Fruit fly (Drosophila melanogaster): Measurements from ENCODE around the gene zld.

zld gene

DNA sequence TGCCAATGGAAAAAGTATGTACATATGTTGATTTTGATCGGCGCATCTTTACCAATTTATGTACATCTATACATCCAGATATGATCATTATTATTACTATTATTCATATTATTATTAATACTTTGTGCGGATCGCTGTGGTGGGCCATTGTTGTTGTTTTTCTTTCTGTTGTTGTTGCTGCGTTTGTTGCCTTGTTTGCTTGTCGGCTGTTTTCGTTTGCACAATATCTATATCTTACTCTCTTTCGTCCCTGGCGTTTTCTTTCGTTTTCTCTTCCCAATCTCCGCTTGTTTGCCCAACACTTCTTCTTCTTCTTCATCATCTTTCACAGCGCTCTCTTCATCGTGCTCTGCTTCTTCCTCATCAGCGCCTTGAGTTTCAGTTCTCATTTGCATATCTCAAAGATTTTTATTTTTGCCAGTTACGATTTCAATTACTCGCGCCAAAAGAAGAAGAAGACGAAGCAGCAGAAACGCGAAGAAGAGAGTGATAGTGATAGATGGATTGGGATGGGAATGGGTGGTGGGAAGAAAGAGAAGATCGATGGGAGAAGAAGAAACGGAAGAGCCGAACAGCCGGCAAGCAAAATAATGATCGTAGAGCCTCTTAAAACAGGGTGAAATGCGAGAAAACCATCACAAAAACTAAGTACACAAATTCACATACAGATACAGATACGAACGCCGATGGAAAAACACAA is 4.7 kb upstream of the zld start:
- TF ChIP-seq CG6163 (GFP tag; IDR thresholded peaks at IDR 0.05) (peak; percentile 36; the same call in 1 of the 3 replicates), CG7368 (GFP tag; optimal IDR thresholded peaks at IDR 0.05) (no peak), Eip75B (GFP tag; optimal IDR thresholded peaks at IDR 0.05) (no peak), Smox (GFP tag; optimal IDR thresholded peaks at IDR 0.05) (no peak), fkh (GFP tag; optimal IDR thresholded peaks at IDR 0.05) (peak; percentile 65), Eip78C (GFP tag) (peak; percentile 38), salr (GFP tag; optimal IDR thresholded peaks at IDR 0.05) (no peak), acj6 (GFP tag; optimal IDR thresholded peaks at IDR 0.05) (no peak), Eip93F (GFP tag; optimal IDR thresholded peaks at IDR 0.05) (no peak), CG3919 (GFP tag; optimal IDR thresholded peaks at IDR 0.05) (no peak), vri (GFP tag; optimal IDR thresholded peaks at IDR 0.05) (no peak), Hr38 (GFP tag; optimal IDR thresholded peaks at IDR 0.05) (no peak)

- TF ChIP-seq ss (GFP tag; optimal IDR thresholded peaks at IDR 0.05) (peak in 1 of 2 experiments; percentile 85), CG6808 (GFP tag; optimal IDR thresholded peaks at IDR 0.05) (no peak)
These were observed 3.5 kb upstream of the zld start for dm6 chrX:19786823-19787222.

DNA sequence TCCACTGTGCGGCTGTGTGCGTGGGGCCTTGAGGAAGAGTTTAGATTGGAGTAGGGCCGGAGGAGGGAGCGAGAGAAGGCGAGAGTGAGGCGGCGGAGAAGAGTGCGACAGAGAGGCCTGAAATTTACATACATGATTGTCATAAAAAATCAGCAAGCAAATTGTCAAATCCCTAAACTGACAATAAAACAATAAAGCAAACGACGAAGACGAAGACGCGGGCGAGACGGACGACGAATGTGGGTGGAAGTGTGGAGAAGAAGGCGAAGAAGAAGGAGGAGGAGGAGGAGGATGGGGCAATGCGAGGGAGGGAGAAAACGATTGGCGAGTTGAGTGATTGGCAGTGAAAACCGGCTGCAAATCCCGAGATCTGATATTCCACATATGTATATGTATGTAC is 2.1 kb upstream of the zld start:
- TF ChIP-seq CG9139 (GFP tag; optimal IDR thresholded peaks at IDR 0.05): no peak
- no peak for TF ChIP-seq fd59A (GFP tag; optimal IDR thresholded peaks at IDR 0.05)
- no peak for TF ChIP-seq CG8319 (GFP tag; optimal IDR thresholded peaks at IDR 0.05)
- no peak for TF ChIP-seq CG11294 (GFP tag; IDR thresholded peaks at IDR 0.05)
- TF ChIP-seq fkh (GFP tag; optimal IDR thresholded peaks at IDR 0.05): no peak
- no peak for TF ChIP-seq CG6276 (GFP tag; optimal IDR thresholded peaks at IDR 0.05)

DNA sequence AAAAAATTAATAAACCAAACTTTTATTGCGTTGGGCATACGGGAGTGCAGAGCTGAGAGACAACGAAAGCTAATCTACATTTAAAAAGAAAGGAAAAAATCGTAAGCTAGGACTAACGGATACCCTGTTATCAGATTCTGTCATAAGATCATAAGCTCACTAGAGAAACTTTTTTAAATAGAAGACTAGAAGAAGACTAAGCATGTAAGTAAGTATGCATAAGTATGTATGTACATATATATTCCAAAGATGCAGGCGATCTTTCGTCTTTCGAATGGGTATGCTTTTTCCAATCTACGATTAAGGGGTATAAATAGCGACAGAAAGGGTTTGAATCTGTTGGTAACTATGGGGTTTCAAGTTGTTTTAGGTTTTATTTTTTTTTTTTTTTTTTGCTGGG is 1.5 kb upstream of the zld start:
- TF ChIP-seq topi (GFP tag; optimal IDR thresholded peaks at IDR 0.05) (peak; percentile 4), salr (GFP tag; optimal IDR thresholded peaks at IDR 0.05) (no peak), Sox102F (GFP tag; optimal IDR thresholded peaks at IDR 0.05) (no peak), Eip78C (GFP tag) (peak; percentile 80), esn (GFP tag; optimal IDR thresholded peaks at IDR 0.05) (no peak), CG3919 (GFP tag; optimal IDR thresholded peaks at IDR 0.05) (peak; percentile 20), CG3032 (tag; optimal IDR thresholded peaks at IDR 0.05) (peak; percentile 33), achi (GFP tag; optimal IDR thresholded peaks at IDR 0.05) (peak; percentile 18), CG9139 (GFP tag; optimal IDR thresholded peaks at IDR 0.05) (no peak), Gug (GFP tag; IDR thresholded peaks at IDR 0.05) (no peak), Sox15 (GFP tag; optimal IDR thresholded peaks at IDR 0.05) (no peak), CG6808 (GFP tag; optimal IDR thresholded peaks at IDR 0.05) (peak; percentile 31), Ets96B (tag; optimal IDR thresholded peaks at IDR 0.05) (peak; percentile 47), fkh (GFP tag; optimal IDR thresholded peaks at IDR 0.05) (no peak), fd85E (GFP tag; optimal IDR thresholded peaks at IDR 0.05) (no peak), spab (GFP tag; optimal IDR thresholded peaks at IDR 0.05) (peak; percentile 23), Lpt (GFP tag; optimal IDR thresholded peaks at IDR 0.05) (no peak), Eip93F (GFP tag; optimal IDR thresholded peaks at IDR 0.05) (no peak), CG1621 (tag; optimal IDR thresholded peaks at IDR 0.05) (peak; percentile 6), Hr39 (GFP tag; optimal IDR thresholded peaks at IDR 0.05) (no peak), ss (GFP tag; optimal IDR thresholded peaks at IDR 0.05) (no peak), lz (GFP tag; optimal IDR thresholded peaks at IDR 0.05) (no peak), Hr4 (GFP tag; optimal IDR thresholded peaks at IDR 0.05) (peak; percentile 43), eg (GFP tag; IDR thresholded peaks at IDR 0.05) (no peak), acj6 (GFP tag; optimal IDR thresholded peaks at IDR 0.05) (peak; percentile 4), CG15336 (GFP tag; IDR thresholded peaks at IDR 0.05) (no peak), CG6792 (GFP tag; optimal IDR thresholded peaks at IDR 0.05) (no peak), OdsH (GFP tag; optimal IDR thresholded peaks at IDR 0.05) (peak; percentile 25), Ets21C (GFP tag; optimal IDR thresholded peaks at IDR 0.05) (no peak), Smox (GFP tag; optimal IDR thresholded peaks at IDR 0.05) (no peak), Blimp-1 (GFP tag; optimal IDR thresholded peaks at IDR 0.05) (no peak), CG8632 (GFP tag; optimal IDR thresholded peaks at IDR 0.05) (no peak), dsx (GFP tag; optimal IDR thresholded peaks at IDR 0.05; ENCODE audit: poor library complexity, severe bottlenecking) (peak; percentile 21), vri (GFP tag; optimal IDR thresholded peaks at IDR 0.05) (no peak), Sox14 (GFP tag; optimal IDR thresholded peaks at IDR 0.05) (peak; percentile 24), fd59A (GFP tag; optimal IDR thresholded peaks at IDR 0.05) (peak; percentile 24), CG10669 (GFP tag; optimal IDR thresholded peaks at IDR 0.05) (peak; percentile 33)
